Fruit fly (Drosophila melanogaster) S2 (cell line): ENCODE data around the gene CG31441.

Experiments used
- CG8478 ChIP-seq: fragments of >200 bp; optimal IDR thresholded peaks from 2 replicates; lab custom pipeline; 2018
- CTCF ChIP-seq, 2 experiments: fragments of >200 bp; optimal IDR thresholded peaks; 2 replicates each; lab custom pipeline; 2018

DNA sequence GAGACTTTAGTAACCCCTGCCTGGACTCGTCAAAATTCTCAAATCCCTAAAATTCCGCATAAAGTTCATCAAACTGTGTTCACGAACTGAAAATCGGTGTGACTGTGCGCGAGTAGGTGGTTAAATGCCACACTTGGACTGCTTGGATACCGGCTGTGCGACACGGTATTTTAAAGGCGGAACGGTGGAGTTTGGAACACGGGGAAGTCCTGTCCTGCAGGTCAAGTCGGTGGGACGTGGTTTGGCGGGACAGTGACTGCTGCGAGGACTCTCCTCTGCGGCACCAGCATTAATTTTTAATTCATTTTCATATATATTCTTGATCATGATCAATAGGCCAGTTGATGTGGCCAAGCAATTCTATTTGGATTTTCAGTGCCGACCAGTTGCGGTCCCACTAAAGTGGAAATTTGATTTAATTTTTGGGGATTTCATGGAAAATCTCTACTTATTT lies 1.1 kb upstream of the CG31441 start, which contains the start of the genes Arfip and CG17721:
- TF ChIP-seq CTCF (optimal IDR thresholded peaks at IDR 0.05; lab: Kevin White, UChicago) (peak in 1 of 2 experiments; percentile 11), CG8478 (lab: Kevin White, UChicago) (no peak)
